Worm (Caenorhabditis elegans): Measurements from ENCODE around the gene Y69H2.9.

Gene Y69H2.9

DNA sequence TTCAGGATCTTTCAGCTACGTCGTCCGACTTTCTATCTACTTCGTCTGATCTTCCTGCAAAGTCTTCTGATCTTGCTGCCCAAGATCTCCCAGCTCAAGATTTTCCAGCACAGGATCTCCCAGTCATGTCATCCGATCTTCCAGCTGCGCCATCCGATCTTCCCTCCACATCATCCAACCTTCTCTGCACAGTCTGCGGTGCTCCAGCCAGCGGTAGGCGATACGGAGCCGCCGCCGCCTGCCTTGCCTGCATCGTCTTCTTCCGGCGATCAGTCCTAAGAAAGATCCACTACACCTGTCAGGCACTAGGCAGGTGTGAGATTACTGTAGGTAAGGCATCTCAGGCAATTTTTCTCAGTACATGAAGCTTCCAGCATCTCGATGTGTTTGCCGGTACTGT is 2.0 kb upstream of the Y69H2.9 start, which contains the start of gene nhr-241:
Gene nhr-241, plus strand, starts transcription at position 126 of the 400 bp plus-strand sequence.
- TF ChIP-seq K12H6.12 (tag; optimal IDR thresholded peaks at IDR 0.05), result no peak
- TF ChIP-seq B0019.2 (GFP tag; conservative IDR thresholded peaks at IDR 0.05), result no peak
- no peak for TF ChIP-seq K11D2.4 (GFP tag; IDR thresholded peaks at IDR 0.05)
- no peak for TF ChIP-seq C06A6.2 (GFP tag; conservative IDR thresholded peaks at IDR 0.05)
- peak; percentile 84 for TF ChIP-seq zfh-2 (GFP tag; conservative IDR thresholded peaks at IDR 0.05)
- TF ChIP-seq nhr-120 (GFP tag; IDR thresholded peaks at IDR 0.05), result 0 out of 2 replicates have a peak, but pooled peaks have one; percentile 37
- no peak for TF ChIP-seq F37B4.10 (GFP tag; IDR thresholded peaks at IDR 0.05)
- TF ChIP-seq D2030.7 (GFP tag; IDR thresholded peaks at IDR 0.05), result no peak

DNA sequence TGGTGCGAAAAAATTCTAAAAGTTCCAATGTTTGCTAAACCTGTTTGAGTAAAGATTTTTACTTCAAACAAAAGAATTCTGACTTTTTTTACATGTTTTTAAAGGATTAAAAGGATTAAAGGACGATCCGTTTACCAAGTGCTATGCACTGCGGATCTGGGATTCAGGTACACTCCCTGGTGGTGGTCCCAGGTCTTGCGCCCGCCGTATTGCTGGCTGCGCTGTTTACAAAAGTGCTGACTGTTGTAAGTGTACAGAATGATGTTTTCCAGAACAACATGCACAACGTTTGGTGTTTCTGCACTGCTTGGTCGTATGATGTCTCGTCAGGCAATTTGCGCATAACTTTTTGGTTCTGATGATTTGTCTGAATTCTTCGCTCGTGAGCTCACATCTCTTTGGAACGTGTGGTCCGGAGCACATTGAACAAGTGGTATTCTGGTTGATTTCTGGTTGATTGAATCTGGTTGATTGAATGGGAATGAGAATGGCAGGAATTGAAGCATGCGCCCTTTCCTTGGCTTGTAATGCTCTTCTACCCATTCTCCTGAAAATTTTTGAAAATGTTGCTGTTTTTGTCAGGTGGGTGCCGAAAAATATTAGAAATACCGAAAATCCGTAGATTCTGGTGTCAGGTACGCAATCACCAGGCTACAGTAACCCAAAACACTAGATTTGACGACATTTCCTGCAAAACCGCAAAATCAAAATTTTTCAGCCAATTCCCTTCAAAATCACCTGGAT is 4.2 kb downstream of the Y69H2.9 start:
- TF ChIP-seq egl-44 (GFP tag; IDR thresholded peaks at IDR 0.05), result no peak
- no peak for TF ChIP-seq ceh-27 (GFP tag; optimal IDR thresholded peaks at IDR 0.05)
- TF ChIP-seq nfya-1 (tag; optimal IDR thresholded peaks at IDR 0.05; ENCODE audit: borderline replicate concordance, insufficient read depth), result peak; percentile 66
- peak; percentile 88 for TF ChIP-seq ceh-58 (GFP tag; IDR thresholded peaks at IDR 0.05)
- no peak for TF ChIP-seq dox-1 (GFP tag; IDR thresholded peaks at IDR 0.05)
- peak; percentile 20 for TF ChIP-seq somi-1 (GFP tag; optimal IDR thresholded peaks at IDR 0.05)
- TF ChIP-seq lag-1 (GFP tag; IDR thresholded peaks at IDR 0.05), result 0 out of 2 replicates have a peak, but pooled peaks have one; percentile 39
- no peak for TF ChIP-seq sptf-2 (GFP tag; optimal IDR thresholded peaks at IDR 0.05)
- TF ChIP-seq nhr-179 (tag; optimal IDR thresholded peaks at IDR 0.05), result no peak
- 0 out of 2 replicates have a peak, but pooled peaks have one; percentile 35 for TF ChIP-seq mcd-1 (GFP tag; IDR thresholded peaks at IDR 0.05)
- peak; percentile 56; the same call in 1 of the 2 replicates for TF ChIP-seq aptf-3 (GFP tag; IDR thresholded peaks at IDR 0.05)
- 0 out of 2 replicates have a peak, but pooled peaks have one; percentile 37 for TF ChIP-seq bed-1 (GFP tag; IDR thresholded peaks at IDR 0.05)
- TF ChIP-seq him-1 (tag; optimal IDR thresholded peaks at IDR 0.05), result no peak
- 0 out of 2 replicates have a peak, but pooled peaks have one; percentile 65 for TF ChIP-seq nhr-120 (GFP tag; IDR thresholded peaks at IDR 0.05)
- no peak for TF ChIP-seq cebp-1 (GFP tag; IDR thresholded peaks at IDR 0.05)
- no peak for TF ChIP-seq cebp-1 (tag; optimal IDR thresholded peaks at IDR 0.05)

DNA sequence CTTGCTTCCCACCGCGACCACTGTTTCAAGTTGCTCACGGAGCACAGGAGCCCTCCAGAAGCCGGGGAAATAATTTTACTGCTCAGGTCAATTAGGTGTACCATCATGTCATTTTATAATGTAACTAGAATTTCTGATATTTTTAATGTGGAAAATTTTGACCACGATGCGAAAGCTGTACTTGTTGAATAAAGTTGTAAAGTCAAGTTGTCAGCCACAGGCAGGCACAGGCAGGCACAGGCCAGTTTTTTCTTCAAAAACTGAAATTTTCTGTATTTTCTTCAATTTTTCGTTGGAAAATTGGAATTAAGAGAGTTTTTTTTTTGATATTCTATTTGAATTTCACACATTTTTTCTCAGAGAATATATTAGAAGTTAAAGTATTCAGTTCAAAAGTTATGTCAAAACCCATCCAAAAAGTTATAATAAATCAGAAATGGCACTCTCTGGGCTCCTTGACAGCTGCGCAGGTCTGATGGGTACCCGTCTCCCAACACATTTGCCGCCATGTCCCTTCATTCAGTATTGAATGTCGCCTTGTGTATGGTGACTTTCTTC is 4.8 kb downstream of the Y69H2.9 start, which contains the start of gene Y17D7C.1:
Gene Y17D7C.1, plus strand, starts transcription at position 508 of the 558 bp plus-strand sequence.
- TF ChIP-seq D2030.7 (GFP tag; IDR thresholded peaks at IDR 0.05) (no peak), die-1 (tag; optimal IDR thresholded peaks at IDR 0.05) (no peak), Y56A3A.18 (GFP tag; IDR thresholded peaks at IDR 0.05) (no peak), F57A8.1 (GFP tag; optimal IDR thresholded peaks at IDR 0.05) (no peak), nhr-179 (tag; optimal IDR thresholded peaks at IDR 0.05) (no peak), lsl-1 (GFP tag; optimal IDR thresholded peaks at IDR 0.05) (no peak), ztf-18 (tag; optimal IDR thresholded peaks at IDR 0.05) (no peak), madf-3 (GFP tag; IDR thresholded peaks at IDR 0.05) (no peak), snpc-1.3 (tag; optimal IDR thresholded peaks at IDR 0.05; ENCODE audit: insufficient read depth) (no peak), ceh-40 (GFP tag; IDR thresholded peaks at IDR 0.05) (no peak), rec-8 (tag; optimal IDR thresholded peaks at IDR 0.05) (no peak), ZK185.1 (tag; optimal IDR thresholded peaks at IDR 0.05; ENCODE audit: poor library complexity, severe bottlenecking) (no peak), snpc-3.4 (tag; optimal IDR thresholded peaks at IDR 0.05) (no peak)
